Worm (Caenorhabditis elegans) whole organism, L4/young adult: ENCODE results near the gene F28H7.7.

Source experiments
- W03F9.2 ChIP-seq: fragments of 150-350 bp; optimal IDR thresholded peaks from 2 replicates; lab custom pipeline; 2014; ENCODE audit warnings: missing biosample characterization, missing genetic modification characterization
- dao-5 ChIP-seq: sonication (generic microtip); optimal IDR thresholded peaks from 2 replicates; lab custom pipeline; 2016; ENCODE audit warnings: missing genotype, missing genetic modification characterization, moderate library complexity, missing compliant biosample characterization
- him-1 ChIP-seq: sonication (generic microtip); optimal IDR thresholded peaks from 2 replicates; lab custom pipeline; 2016; ENCODE audit warnings: missing genotype, missing genetic modification reagents, missing genetic modification characterization, missing compliant biosample characterization

The F28H7.7 gene

DNA sequence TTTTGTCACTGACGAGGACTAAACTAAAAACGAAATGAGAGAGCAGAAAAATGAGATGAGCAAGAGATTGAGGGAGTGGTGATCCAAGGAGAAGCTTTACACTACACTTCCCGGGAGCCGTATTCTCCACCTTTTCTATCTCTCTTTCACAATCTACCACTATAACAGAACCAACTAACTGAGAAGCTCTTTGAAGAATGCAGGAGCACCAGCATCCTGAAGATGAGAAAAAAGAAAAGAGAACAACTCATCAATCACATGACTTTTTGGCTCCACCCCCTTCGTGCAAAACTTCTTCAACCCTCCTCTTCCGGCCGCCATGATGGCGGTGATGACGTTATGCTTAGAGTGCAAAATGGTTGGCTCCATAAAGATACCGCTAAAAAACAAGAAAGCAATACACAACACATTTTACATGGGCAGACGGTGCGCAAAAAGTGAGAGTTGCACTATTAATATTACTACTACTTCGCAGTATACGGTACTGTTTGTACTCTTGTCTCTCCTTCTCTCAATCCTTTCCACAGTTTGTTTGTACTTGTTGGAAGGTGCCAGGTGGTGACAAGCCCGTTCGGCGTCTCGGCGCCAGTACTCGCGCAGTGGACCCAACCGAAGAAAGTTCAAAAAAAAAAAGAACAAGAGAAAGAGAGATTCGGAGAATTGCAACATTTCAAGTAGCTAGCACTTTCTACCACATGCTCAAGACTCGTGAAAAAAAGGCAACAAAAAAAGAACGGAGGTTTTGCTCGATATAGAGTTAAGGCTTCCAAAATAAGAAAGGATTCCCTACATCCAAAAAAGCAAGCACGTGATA, 34.7 kb downstream of the F28H7.7 start:
- TF ChIP-seq dao-5 (tag; lab: Kevin White, UChicago) (no peak), him-1 (tag; lab: Kevin White, UChicago) (no peak), W03F9.2 (tag; lab: Kevin White, UChicago) (no peak)

DNA sequence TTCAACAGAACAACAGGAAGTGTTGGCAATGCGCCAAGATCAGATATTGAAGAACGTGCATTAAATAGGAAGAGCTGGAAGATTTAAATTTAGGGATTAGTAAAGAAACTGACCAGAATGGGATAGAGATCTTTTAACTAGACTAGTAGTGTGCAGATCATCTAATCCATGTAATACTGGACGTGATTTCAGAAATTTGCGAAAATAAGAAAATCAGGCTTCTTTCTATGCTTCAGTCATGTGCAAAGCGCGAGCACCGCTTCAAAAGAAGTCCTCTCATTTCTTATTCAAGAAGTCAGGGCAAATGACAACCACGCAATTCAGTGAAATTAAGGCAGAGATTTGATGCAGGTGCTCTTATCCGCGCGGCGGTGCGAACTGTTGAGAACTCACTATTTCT, 35.9 kb downstream of the F28H7.7 start:
- TF ChIP-seq dao-5 (tag; lab: Kevin White, UChicago) (no peak), W03F9.2 (tag; lab: Kevin White, UChicago) (no peak), him-1 (tag; lab: Kevin White, UChicago) (no peak)

DNA sequence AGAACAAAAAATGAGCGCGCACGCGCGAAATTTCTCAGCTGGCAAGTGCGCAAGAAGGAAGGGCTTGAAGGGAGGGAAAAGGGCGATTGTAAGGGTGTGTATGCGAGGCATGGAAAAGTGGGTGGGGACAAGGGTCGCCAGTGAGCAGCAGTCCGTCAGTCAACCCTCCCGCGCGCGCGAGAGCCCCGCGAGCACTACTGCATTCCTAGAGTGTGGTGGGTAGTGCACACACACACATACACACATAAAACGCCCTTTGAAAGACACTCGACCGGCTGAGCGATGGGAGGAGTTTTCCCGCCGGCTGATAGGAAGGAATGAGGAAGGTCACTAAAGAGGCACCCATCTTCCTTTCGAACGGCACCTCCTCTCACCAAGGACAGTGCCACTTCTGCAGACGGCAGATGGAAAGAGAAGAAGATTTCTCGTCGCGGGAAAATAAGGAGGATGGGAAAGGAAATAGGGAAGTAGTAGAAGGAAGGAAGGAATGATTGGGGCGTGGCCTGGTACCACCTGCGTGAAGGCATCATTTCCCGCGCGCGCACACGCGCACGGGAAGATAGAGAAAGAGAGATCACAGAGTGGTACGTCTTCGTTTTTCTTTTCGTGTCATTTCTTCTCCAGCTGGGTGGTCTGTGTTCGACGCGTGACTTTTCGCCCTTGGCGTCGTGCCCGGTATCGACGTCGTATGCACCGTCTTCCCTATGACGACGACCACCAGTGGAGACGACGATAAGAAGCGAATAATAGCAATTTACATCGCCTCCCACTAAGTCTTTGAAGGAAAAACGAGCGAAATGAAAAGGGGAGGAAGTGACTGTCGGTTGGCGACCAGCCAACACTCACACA, 36.9 kb downstream of the F28H7.7 start:
- TF ChIP-seq dao-5 (tag; lab: Kevin White, UChicago) (no peak), W03F9.2 (tag; lab: Kevin White, UChicago) (no peak), him-1 (tag; lab: Kevin White, UChicago) (no peak)

DNA sequence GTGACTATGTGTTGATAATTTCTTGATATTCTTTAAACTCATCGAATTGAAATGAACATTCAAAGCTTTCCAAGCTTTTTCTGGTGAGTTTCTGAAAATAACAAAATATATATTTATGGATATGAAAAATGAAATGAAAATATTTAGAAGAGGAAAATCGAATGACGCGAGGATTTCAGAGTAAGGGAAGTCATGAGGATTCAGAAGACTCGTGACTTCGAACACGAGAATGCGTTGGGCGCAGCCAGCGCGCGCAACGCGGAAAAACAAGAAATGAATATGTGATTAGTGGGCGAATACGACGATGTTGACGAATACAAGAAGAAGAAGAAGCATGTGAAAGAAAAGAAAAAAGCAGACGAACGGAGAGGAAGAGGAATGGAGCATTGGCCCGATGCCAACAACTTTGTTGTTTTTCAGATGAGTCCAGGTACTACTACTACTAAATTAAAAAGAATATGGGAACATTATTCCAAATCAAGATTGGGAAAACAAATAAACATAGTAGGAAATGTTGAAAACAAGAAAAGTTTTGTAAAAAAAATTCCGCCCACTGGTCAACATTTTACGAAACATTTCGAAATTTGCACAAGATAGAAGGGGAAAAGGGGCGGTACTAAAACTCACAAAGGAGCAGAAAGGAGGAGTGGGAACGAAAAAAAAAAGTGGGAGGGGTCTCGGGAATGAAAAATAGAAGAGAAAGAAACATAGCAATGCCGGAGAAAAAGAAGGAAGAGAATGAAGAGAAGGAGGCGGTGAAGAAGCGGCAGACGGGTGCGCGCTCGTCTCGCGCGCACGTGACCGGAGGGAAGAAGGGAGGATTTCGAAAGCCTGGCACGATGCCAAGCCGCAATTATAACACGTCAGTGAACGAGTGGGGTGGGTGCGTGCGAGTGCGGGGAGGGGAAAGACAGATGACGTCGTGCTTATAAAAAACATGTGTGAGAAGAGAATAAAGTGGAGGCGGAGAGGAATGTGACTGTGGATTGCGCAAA, 38.5 kb downstream of the F28H7.7 start:
- TF ChIP-seq W03F9.2 (tag; lab: Kevin White, UChicago), result peak; percentile 40
- no peak for TF ChIP-seq dao-5 (tag; lab: Kevin White, UChicago)
- TF ChIP-seq him-1 (tag; lab: Kevin White, UChicago), result peak; percentile 91

DNA sequence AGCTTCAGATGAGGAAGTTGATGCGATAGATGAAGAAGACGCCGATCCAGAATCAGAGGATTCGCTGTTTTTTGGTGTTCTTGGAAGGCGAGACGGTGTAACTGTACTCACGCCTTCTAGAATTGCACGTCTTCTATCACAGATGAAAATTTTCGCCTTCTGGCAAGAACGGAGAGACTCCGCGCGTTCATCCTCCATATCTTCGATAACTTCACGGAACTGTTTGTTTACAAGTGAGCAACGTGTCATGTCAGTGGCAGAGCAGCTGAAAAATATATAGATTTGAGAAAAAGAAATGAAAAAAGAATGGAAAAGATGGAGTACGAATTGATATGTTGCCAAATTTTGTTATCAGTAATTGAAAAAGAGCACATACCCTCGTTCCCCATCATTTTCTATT, 39.3 kb downstream of the F28H7.7 start:
- TF ChIP-seq dao-5 (tag; lab: Kevin White, UChicago) (no peak), him-1 (tag; lab: Kevin White, UChicago) (no peak), W03F9.2 (tag; lab: Kevin White, UChicago) (no peak)

DNA sequence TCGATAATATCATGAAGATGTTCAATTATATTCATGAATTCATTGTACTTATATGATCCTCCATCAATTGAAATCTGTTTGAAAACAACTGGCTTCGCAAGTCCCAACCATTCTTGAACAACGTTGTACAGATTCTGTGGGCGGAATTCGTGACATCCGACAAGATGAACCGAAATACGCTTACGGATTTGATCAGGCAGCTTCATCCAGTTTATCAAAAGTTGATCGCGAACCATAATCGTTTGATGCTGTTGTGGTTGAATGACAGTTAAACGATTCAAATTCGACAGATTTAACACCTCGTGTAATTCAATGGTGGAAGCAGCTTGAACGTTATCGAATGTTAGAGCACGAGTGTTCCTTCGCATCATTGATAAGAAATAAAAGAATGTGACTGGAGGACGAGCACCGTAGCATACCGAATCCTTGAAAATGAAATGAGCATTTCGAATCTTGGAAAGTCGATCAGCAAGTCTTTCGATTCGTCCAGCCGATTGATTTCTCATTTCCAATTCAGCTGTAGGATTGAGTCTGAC, 40.2 kb downstream of the F28H7.7 start:
- TF ChIP-seq W03F9.2 (tag; lab: Kevin White, UChicago), result no peak
- TF ChIP-seq dao-5 (tag; lab: Kevin White, UChicago), result no peak
- TF ChIP-seq him-1 (tag; lab: Kevin White, UChicago), result no peak

DNA sequence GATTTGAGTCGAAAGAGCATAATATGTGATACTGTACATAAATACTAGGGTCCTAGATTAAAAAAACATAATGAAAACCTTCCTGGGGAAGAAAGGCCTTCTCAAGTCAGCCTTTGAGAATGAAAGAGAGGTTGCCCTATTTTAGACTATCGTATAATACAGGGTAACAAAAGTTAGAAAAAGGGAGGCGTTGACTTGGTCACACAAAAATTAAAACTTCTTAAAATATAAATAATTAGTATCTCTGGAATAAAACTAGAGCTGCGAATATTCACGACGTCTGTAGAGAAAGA, 41.4 kb downstream of the F28H7.7 start:
- TF ChIP-seq dao-5 (tag; lab: Kevin White, UChicago) (no peak), him-1 (tag; lab: Kevin White, UChicago) (no peak), W03F9.2 (tag; lab: Kevin White, UChicago) (no peak)

DNA sequence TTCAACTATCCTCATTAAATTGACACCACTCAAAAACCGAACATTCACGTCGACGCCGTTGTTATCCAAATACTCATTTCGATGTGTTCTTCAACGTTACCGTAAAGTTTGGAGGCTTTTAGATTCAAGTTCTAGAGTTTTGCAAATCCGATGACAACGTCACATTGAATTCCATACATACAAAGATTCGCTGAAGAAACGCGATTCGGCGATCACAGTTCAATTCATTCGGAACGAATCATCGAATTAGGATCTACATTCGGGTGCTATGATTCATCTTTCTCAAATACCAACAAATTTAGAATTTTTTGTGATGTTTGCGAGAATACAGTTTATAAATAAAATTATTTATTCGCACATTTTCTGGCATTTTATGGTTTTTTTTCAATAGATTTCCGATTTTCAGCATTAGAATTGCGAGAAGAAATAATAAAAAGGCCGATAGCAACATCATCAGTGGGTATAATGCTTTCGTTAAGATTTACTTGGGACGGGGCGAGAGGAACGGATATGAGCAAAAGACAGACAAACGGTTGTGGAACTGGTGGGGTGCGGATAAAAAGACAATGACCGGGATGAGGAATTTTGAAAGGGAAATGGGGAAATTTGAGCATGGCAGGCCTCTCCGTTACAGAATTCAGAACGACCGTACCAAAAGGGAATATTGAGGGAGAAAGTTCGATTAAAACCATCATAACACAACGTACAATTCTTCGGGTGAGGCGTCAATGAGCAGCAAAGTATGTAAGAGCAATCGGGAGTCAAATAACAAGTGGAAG, 41.9 kb downstream of the F28H7.7 start:
- TF ChIP-seq him-1 (tag; lab: Kevin White, UChicago), result no peak
- TF ChIP-seq W03F9.2 (tag; lab: Kevin White, UChicago), result no peak
- no peak for TF ChIP-seq dao-5 (tag; lab: Kevin White, UChicago)

DNA sequence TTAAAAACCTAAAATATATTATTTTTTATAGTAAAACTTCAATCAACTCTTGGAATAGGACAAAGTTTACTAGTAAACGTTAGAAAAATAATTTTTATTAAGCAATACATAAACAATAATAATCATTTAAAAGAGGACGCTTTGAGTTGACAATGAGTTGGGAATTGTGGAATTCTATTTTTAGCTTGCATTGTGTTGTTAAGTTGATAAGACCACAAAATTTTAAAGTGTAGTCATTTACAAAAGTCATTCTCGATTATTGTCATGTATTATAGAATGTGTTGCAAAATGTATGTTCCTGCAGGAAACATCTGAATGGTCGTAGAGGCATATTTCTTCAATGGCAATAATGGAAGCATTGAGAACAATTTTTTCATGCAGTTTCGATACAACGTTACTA, 42.9 kb downstream of the F28H7.7 start:
- TF ChIP-seq him-1 (tag; lab: Kevin White, UChicago) (no peak), W03F9.2 (tag; lab: Kevin White, UChicago) (no peak), dao-5 (tag; lab: Kevin White, UChicago) (no peak)

DNA sequence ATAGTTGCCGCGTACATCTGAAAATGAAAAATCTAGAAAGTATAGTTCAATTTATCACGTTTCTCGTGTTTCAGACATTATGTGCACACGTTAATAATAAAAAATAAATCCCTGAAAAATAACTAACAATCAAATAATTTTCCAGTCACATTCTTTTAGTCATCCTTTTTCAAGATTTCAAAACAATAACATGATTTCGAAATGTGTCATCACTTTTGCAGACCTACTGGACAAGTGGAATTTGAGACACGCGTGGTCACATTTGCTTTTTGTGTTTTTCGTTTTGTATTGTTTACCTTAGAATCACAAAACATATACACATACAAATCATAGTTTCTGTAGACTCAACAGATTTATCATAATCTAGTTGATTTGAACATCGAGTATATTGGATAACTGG, 44.6 kb downstream of the F28H7.7 start:
- TF ChIP-seq dao-5 (tag; lab: Kevin White, UChicago), result no peak
- TF ChIP-seq W03F9.2 (tag; lab: Kevin White, UChicago), result no peak
- TF ChIP-seq him-1 (tag; lab: Kevin White, UChicago), result no peak

DNA sequence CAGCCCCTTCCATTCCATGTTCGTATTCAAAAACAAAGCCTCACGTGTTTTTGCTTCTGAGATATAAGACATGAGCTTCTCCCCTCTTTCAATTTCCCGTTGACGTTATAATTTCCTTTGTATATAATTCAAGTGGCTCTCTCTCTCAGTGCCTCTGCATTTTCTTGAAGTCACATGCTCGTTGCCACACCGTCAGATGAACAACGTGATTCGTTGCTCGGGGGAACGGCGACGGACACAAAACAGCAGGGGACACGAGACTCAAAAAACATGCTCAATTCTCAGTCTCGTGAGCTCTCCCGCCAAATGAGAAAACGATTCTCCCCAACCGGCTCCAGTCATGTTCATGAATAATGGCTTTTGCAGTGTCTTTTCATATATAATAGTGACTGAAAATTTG, 45.6 kb downstream of the F28H7.7 start:
- TF ChIP-seq him-1 (tag; lab: Kevin White, UChicago), result no peak
- no peak for TF ChIP-seq dao-5 (tag; lab: Kevin White, UChicago)
- no peak for TF ChIP-seq W03F9.2 (tag; lab: Kevin White, UChicago)

DNA sequence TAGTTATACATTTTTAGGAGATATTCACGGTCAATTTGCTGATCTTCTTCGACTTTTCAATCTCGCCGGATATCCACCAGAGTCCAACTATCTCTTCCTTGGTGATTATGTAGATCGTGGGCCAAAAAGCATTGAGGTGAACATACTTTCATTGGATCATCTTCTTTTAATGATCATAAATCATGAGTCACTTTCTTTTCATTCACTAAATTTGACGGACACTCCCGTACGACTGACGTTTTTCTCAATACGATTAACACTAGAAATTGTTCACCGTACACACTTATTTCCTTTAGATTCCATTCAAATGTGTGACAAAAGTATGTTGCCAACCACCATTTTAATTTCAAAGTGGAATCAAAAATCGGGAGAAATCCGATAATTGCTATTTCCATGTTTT, 51.0 kb downstream of the F28H7.7 start:
- TF ChIP-seq him-1 (tag; lab: Kevin White, UChicago) (no peak), dao-5 (tag; lab: Kevin White, UChicago) (no peak), W03F9.2 (tag; lab: Kevin White, UChicago) (no peak)
